Worm (Caenorhabditis elegans): Measurements from ENCODE around the gene C24B9.3.

The C24B9.3 gene

ce11 chrV:2657682-2658081 is 53.7 kb downstream of the C24B9.3 start:
- TF ChIP-seq nhr-80 (tag; optimal IDR thresholded peaks at IDR 0.05) (peak; percentile 82), mcd-1 (GFP tag; IDR thresholded peaks at IDR 0.05) (peak; percentile 87), mel-28 (tag; optimal IDR thresholded peaks at IDR 0.05; ENCODE audit: borderline replicate concordance) (no peak), Y67H2A.10 (GFP tag; conservative IDR thresholded peaks at IDR 0.05) (no peak)

All from whole organism, young adult.